Fruit fly (Drosophila melanogaster): ENCODE data around the gene Rpt3R.

Rpt3R gene

dm6 chr3R:9770127-9770526 lies 13.8 kb upstream of the Rpt3R start:
- TF ChIP-seq psq (optimal IDR thresholded peaks at IDR 0.05) (no peak), Dll (optimal IDR thresholded peaks at IDR 0.05) (no peak), pan (optimal IDR thresholded peaks at IDR 0.05) (no peak), usp (GFP tag; optimal IDR thresholded peaks at IDR 0.05) (no peak), EcR (GFP tag; optimal IDR thresholded peaks at IDR 0.05) (no peak), CG8478 (optimal IDR thresholded peaks at IDR 0.05) (no peak)

dm6 chr3R:9768884-9769283 lies 12.6 kb upstream of the Rpt3R start, which contains the start of gene MED6:
Gene MED6 (minus strand): TSS chr3R:9768984.
- TF ChIP-seq usp (GFP tag; optimal IDR thresholded peaks at IDR 0.05) (no peak), pan (optimal IDR thresholded peaks at IDR 0.05) (no peak), CG8478 (optimal IDR thresholded peaks at IDR 0.05) (no peak)

DNA sequence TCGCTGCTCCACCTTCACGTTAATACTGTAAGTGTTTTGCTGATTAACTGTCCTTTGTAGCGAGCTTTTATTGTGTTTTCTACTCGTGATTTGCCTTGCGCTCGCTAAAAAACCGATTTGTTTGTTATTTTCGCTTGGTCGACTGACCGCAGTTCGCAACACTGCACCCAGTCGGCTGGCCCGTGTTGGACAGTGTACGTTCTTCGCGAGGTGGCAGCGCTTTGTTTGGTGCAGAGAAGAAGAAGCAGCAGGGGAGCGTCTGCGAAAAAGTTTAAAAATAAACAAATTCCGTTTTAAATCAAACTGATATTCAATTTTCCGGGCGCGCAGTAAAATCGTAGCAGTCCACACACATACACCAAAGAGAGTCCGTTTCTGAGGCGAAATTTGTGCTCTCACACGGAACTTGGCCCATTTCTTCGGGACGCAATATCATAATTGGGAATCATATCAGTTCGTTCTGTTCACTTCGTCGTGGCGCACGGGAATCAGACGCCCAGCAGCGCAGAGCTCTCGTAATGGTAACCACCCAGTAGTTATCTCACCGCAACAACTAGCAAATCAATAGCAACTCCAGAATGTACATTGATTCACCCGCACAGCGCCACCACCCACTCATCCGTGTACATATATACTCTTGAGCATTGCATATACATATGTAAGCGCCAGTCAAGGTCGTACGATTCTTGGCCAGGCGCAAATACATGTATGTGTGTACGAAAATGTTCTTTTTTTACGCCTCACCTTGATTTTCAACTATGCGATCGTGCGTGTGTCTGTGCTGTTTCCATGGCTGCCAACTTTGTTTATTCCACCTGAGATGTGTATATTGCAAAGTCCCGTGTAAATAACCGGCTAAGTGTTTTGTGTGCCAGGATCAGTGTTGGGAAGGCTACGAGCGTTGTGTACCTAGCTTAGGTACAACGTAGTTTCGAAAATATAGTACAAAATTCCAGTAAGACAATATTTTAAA lies 11.6 kb upstream of the Rpt3R start, which contains the start of gene Naa80:
Gene Naa80, plus strand, starts transcription at position 215 of the 973 bp plus-strand sequence.
- TF ChIP-seq psq (optimal IDR thresholded peaks at IDR 0.05) = no peak

- TF ChIP-seq usp (GFP tag; optimal IDR thresholded peaks at IDR 0.05) (no peak), EcR (GFP tag; optimal IDR thresholded peaks at IDR 0.05) (no peak), psq (optimal IDR thresholded peaks at IDR 0.05) (no peak), Dll (optimal IDR thresholded peaks at IDR 0.05) (no peak), CG8478 (optimal IDR thresholded peaks at IDR 0.05) (no peak), pan (optimal IDR thresholded peaks at IDR 0.05) (no peak)
Observed at dm6 chr3R:9762955-9763931, 6.9 kb upstream of the Rpt3R start, which contains the start of the genes Snap24 and CG8478. Gene Snap24 (minus strand): TSS chr3R:9763150. Gene CG8478 (plus strand): TSS chr3R:9763650.

- TF ChIP-seq usp (GFP tag; optimal IDR thresholded peaks at IDR 0.05) = no peak
- TF ChIP-seq EcR (GFP tag; optimal IDR thresholded peaks at IDR 0.05) = no peak
- TF ChIP-seq psq (optimal IDR thresholded peaks at IDR 0.05) = no peak
- TF ChIP-seq Dll (optimal IDR thresholded peaks at IDR 0.05) = no peak
- TF ChIP-seq CG8478 (optimal IDR thresholded peaks at IDR 0.05) = no peak
- no peak for TF ChIP-seq pan (optimal IDR thresholded peaks at IDR 0.05)
Observed at dm6 chr3R:9759360-9760191, 3.3 kb upstream of the Rpt3R start, which contains the start of gene Mpi. Gene Mpi (plus strand): TSS chr3R:9759622.

- no peak for TF ChIP-seq CG8478 (optimal IDR thresholded peaks at IDR 0.05)
- no peak for TF ChIP-seq Dll (optimal IDR thresholded peaks at IDR 0.05)
- no peak for TF ChIP-seq pan (optimal IDR thresholded peaks at IDR 0.05)
- no peak for TF ChIP-seq psq (optimal IDR thresholded peaks at IDR 0.05)
- TF ChIP-seq EcR (GFP tag; optimal IDR thresholded peaks at IDR 0.05) = no peak
- TF ChIP-seq usp (GFP tag; optimal IDR thresholded peaks at IDR 0.05) = no peak
Observed at dm6 chr3R:9754487-9754886, 1.8 kb downstream of the Rpt3R start, which contains the start of gene Tti1. Gene Tti1 (minus strand): TSS chr3R:9754686.

DNA sequence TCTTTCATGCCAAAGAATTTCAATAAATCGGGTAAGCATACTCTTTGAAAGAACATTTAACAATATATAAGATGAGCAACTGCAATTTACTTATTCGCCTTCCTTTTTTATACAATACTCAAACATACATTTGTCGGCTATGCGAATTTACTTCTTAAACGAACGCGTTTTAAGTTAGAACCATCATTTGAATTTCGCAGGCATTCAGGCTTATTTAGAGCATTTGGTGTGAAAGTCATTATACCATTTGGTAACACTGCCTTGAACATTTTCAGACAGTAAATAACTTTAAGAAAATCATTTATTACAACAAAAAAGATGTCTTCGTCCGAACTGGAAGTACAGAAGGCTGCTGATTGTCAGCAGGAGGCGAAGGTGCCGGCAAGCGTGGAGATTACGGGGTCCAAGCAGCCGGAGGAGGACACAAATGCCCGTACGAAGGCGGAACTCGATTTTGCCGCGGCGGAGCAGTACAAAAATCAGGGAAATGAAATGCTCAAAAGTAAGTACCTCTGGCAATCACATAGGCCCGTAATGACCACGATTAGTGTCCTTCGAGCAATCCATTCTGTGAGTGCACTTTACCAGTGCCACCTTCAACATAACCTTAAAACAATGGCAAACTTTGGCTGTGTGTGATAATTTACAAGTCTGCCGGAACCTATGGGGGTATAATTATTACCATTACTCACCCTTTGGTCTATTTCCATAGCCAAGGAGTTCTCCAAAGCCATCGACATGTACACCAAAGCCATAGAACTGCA lies 8.2 kb downstream of the Rpt3R start:
- TF ChIP-seq pan (optimal IDR thresholded peaks at IDR 0.05) = no peak
- TF ChIP-seq CG8478 (optimal IDR thresholded peaks at IDR 0.05) = no peak
- no peak for TF ChIP-seq usp (GFP tag; optimal IDR thresholded peaks at IDR 0.05)
- TF ChIP-seq Dll (optimal IDR thresholded peaks at IDR 0.05) = no peak
- no peak for TF ChIP-seq psq (optimal IDR thresholded peaks at IDR 0.05)
- no peak for TF ChIP-seq EcR (GFP tag; optimal IDR thresholded peaks at IDR 0.05)

- TF ChIP-seq usp (GFP tag; optimal IDR thresholded peaks at IDR 0.05) (no peak), CG8478 (optimal IDR thresholded peaks at IDR 0.05) (no peak), Dll (optimal IDR thresholded peaks at IDR 0.05) (no peak), psq (optimal IDR thresholded peaks at IDR 0.05) (no peak), EcR (GFP tag; optimal IDR thresholded peaks at IDR 0.05) (no peak), pan (optimal IDR thresholded peaks at IDR 0.05) (no peak)
Observed at dm6 chr3R:9747875-9747899, 8.6 kb downstream of the Rpt3R start, which contains the start of gene PpD3. Gene PpD3 (plus strand): TSS chr3R:9747875.

dm6 chr3R:9747272-9747874 lies 8.9 kb downstream of the Rpt3R start, which contains the start of gene CG12948:
Gene CG12948 (minus strand): TSS chr3R:9747744.
- TF ChIP-seq psq (optimal IDR thresholded peaks at IDR 0.05) = no peak
- peak in 1 of 2 experiments; percentile 4 for TF ChIP-seq EcR (GFP tag; optimal IDR thresholded peaks at IDR 0.05)
- no peak for TF ChIP-seq pan (optimal IDR thresholded peaks at IDR 0.05)
- TF ChIP-seq usp (GFP tag; optimal IDR thresholded peaks at IDR 0.05) = no peak
- TF ChIP-seq Dll (optimal IDR thresholded peaks at IDR 0.05) = no peak
- TF ChIP-seq CG8478 (optimal IDR thresholded peaks at IDR 0.05) = no peak

dm6 chr3R:9746267-9746666 lies 10.0 kb downstream of the Rpt3R start, which contains the start of gene CG34409:
Gene CG34409 (minus strand): TSS chr3R:9746367.
- no peak for TF ChIP-seq EcR (GFP tag; optimal IDR thresholded peaks at IDR 0.05)
- no peak for TF ChIP-seq Dll (optimal IDR thresholded peaks at IDR 0.05)
- TF ChIP-seq CG8478 (optimal IDR thresholded peaks at IDR 0.05) = no peak
- TF ChIP-seq usp (GFP tag; optimal IDR thresholded peaks at IDR 0.05) = no peak
- no peak for TF ChIP-seq psq (optimal IDR thresholded peaks at IDR 0.05)
- TF ChIP-seq pan (optimal IDR thresholded peaks at IDR 0.05) = no peak

Measured in whole organism.